Fruit fly (Drosophila melanogaster) whole organism, embryonic: ENCODE data around the gene Fer3HCH.

Experiments
- ATbp ChIP-seq: fragments of 200-800 bp; sonication (Bioruptor generic); optimal IDR thresholded peaks from 2 replicates; lab custom pipeline; 2017; ENCODE audit warnings: missing biosample characterization, mild to moderate bottlenecking, missing genetic modification characterization, missing genetic modification reagents
- CG10267 ChIP-seq: fragments of 200-800 bp; sonication (Bioruptor generic); optimal IDR thresholded peaks from 2 replicates; lab custom pipeline; 2018; ENCODE audit warnings: missing biosample characterization, mild to moderate bottlenecking, missing genetic modification characterization, moderate library complexity
- CG10274 ChIP-seq: fragments of 200-800 bp; sonication (Bioruptor generic); optimal IDR thresholded peaks from 3 replicates; lab custom pipeline; 2017; ENCODE audit warnings: missing biosample characterization, mild to moderate bottlenecking, missing genetic modification characterization
- CG10959 ChIP-seq: fragments of 200-800 bp; sonication (Bioruptor generic); IDR thresholded peaks from 2 replicates; pipeline ENCODE4 v1.3.6; 2022; ENCODE audit warnings: missing biosample characterization, missing genetic modification characterization
- CG11504 ChIP-seq: fragments of 200-800 bp; sonication (Bioruptor generic); optimal IDR thresholded peaks from 3 replicates; lab custom pipeline; 2019; ENCODE audit warnings: missing biosample characterization, mild to moderate bottlenecking, missing genetic modification characterization, moderate library complexity
- CG13123 ChIP-seq: fragments of 200-800 bp; sonication (Bioruptor generic); optimal IDR thresholded peaks from 2 replicates; lab custom pipeline; 2016; ENCODE audit warnings: missing biosample characterization, missing genetic modification characterization
- CG1647 ChIP-seq: fragments of 200-800 bp; sonication (Bioruptor generic); optimal IDR thresholded peaks from 3 replicates; lab custom pipeline; 2016; ENCODE audit warnings: missing biosample characterization, missing genetic modification characterization
- CG16779 ChIP-seq: fragments of 200-800 bp; sonication (Bioruptor generic); IDR thresholded peaks from 2 replicates; pipeline ENCODE4 v1.3.6; 2022; ENCODE audit warnings: missing biosample characterization, missing genetic modification characterization
- CG17385 ChIP-seq: fragments of 200-800 bp; sonication (Bioruptor generic); optimal IDR thresholded peaks from 3 replicates; lab custom pipeline; 2018; ENCODE audit warnings: missing biosample characterization, mild to moderate bottlenecking, missing genetic modification characterization
- CG18476 ChIP-seq: fragments of 200-800 bp; sonication (Bioruptor generic); optimal IDR thresholded peaks from 2 replicates; lab custom pipeline; 2016; ENCODE audit warnings: missing biosample characterization, mild to moderate bottlenecking, missing genetic modification characterization
- CG33557 ChIP-seq: fragments of 200-800 bp; sonication (Bioruptor generic); optimal IDR thresholded peaks from 2 replicates; lab custom pipeline; 2019; ENCODE audit warnings: missing biosample characterization, mild to moderate bottlenecking, missing genetic modification characterization, moderate library complexity
- CG43689 ChIP-seq: fragments of 200-800 bp; sonication (Bioruptor generic); IDR thresholded peaks from 2 replicates; pipeline ENCODE4 v1.3.6; 2022; ENCODE audit warnings: missing biosample characterization, missing genetic modification characterization
- CG4617 ChIP-seq: fragments of 200-800 bp; sonication (Bioruptor generic); optimal IDR thresholded peaks from 3 replicates; lab custom pipeline; 2016; ENCODE audit warnings: missing biosample characterization, missing genetic modification characterization, borderline replicate concordance
- CG4730 ChIP-seq: fragments of 200-800 bp; sonication (Bioruptor generic); IDR thresholded peaks from 2 replicates; pipeline ENCODE4 v1.3.6; 2022; ENCODE audit warnings: missing biosample characterization, missing genetic modification characterization
- CG6689 ChIP-seq: fragments of 200-800 bp; sonication (Bioruptor generic); IDR thresholded peaks from 2 replicates; pipeline ENCODE4 v1.3.6; 2022; ENCODE audit warnings: missing biosample characterization, missing genetic modification characterization
- CG7786 ChIP-seq: fragments of 200-800 bp; sonication (Bioruptor generic); optimal IDR thresholded peaks from 2 replicates; lab custom pipeline; 2016; ENCODE audit warnings: missing biosample characterization, missing genetic modification characterization
- CG8281 ChIP-seq: fragments of 200-800 bp; sonication (Bioruptor generic); optimal IDR thresholded peaks from 2 replicates; lab custom pipeline; 2018; ENCODE audit warnings: missing biosample characterization, mild to moderate bottlenecking, missing genetic modification characterization, moderate library complexity
- CHES-1-like ChIP-seq: fragments of 200-800 bp; sonication (Bioruptor generic); optimal IDR thresholded peaks from 2 replicates; lab custom pipeline; 2016; ENCODE audit warnings: missing biosample characterization, missing genetic modification characterization
- Chrac-16 ChIP-seq: fragments of 200-800 bp; sonication (Bioruptor generic); optimal IDR thresholded peaks from 3 replicates; lab custom pipeline; 2016; ENCODE audit warnings: missing biosample characterization, missing genetic modification characterization
- CrebB ChIP-seq: fragments of 200-800 bp; sonication (Bioruptor generic); optimal IDR thresholded peaks from 3 replicates; lab custom pipeline; 2018; ENCODE audit warnings: missing biosample characterization, mild to moderate bottlenecking, missing genetic modification characterization
- D ChIP-seq, 2 experiments: fragments of 200-800 bp in 1 of 2; fragments of >200 bp in 1 of 2; sonication (Bioruptor generic) in 1 of 2; optimal IDR thresholded peaks; 2 replicates in 1 of 2; 3 replicates in 1 of 2; lab custom pipeline; 2017; ENCODE audit warnings: mild to moderate bottlenecking in 1 of 2, missing biosample characterization in 1 of 2, missing genetic modification characterization in 1 of 2, missing genetic modification reagents in 1 of 2
- D19B ChIP-seq: fragments of 200-800 bp; sonication (Bioruptor generic); optimal IDR thresholded peaks from 2 replicates; lab custom pipeline; 2017; ENCODE audit warnings: missing biosample characterization, mild to moderate bottlenecking, missing genetic modification characterization
- Dek ChIP-seq: fragments of 200-800 bp; sonication (Bioruptor generic); optimal IDR thresholded peaks from 3 replicates; lab custom pipeline; 2019; ENCODE audit warnings: missing biosample characterization, mild to moderate bottlenecking, missing genetic modification characterization, moderate library complexity
- Ets97D ChIP-seq: fragments of 200-800 bp; sonication (Bioruptor generic); optimal IDR thresholded peaks from 3 replicates; lab custom pipeline; 2016; ENCODE audit warnings: missing biosample characterization, missing genetic modification characterization
- H2.0 ChIP-seq: fragments of 200-800 bp; sonication (Bioruptor generic); IDR thresholded peaks from 2 replicates; pipeline ENCODE4 v1.3.6; 2022; ENCODE audit warnings: missing biosample characterization, missing genetic modification characterization
- Hand ChIP-seq: fragments of 200-800 bp; sonication (Bioruptor generic); optimal IDR thresholded peaks from 2 replicates; lab custom pipeline; 2017; ENCODE audit warnings: mild to moderate bottlenecking, missing biosample characterization, missing genetic modification reagents, missing genetic modification characterization
- HmgD ChIP-seq: fragments of 200-800 bp; sonication (Bioruptor generic); optimal IDR thresholded peaks from 3 replicates; lab custom pipeline; 2016; ENCODE audit warnings: missing biosample characterization, missing genetic modification characterization
- Hmr ChIP-seq: fragments of 200-800 bp; sonication (Bioruptor generic); optimal IDR thresholded peaks from 3 replicates; lab custom pipeline; 2017; ENCODE audit warnings: mild to moderate bottlenecking, missing biosample characterization, missing genetic modification reagents, missing genetic modification characterization
- Hsf ChIP-seq: fragments of 200-800 bp; sonication (Bioruptor generic); optimal IDR thresholded peaks from 3 replicates; lab custom pipeline; 2016; ENCODE audit warnings: missing biosample characterization, missing genetic modification characterization
- Lim3 ChIP-seq: fragments of 200-800 bp; sonication (Bioruptor generic); IDR thresholded peaks from 2 replicates; pipeline ENCODE4 v1.3.6; 2022; ENCODE audit warnings: missing biosample characterization, missing genetic modification characterization
- Oaz ChIP-seq: fragments of 200-800 bp; sonication (Bioruptor generic); IDR thresholded peaks from 2 replicates; pipeline ENCODE4 v1.3.6; 2022; ENCODE audit warnings: missing biosample characterization, missing genetic modification characterization
- Scr ChIP-seq: fragments of 200-800 bp; sonication (Bioruptor generic); IDR thresholded peaks from 2 replicates; pipeline ENCODE4 v1.3.6; 2022; ENCODE audit warnings: missing biosample characterization, missing genetic modification characterization; ENCODE audit not compliant: partially characterized antibody
- Taf1 ChIP-seq: fragments of 200-800 bp; sonication (Bioruptor generic); IDR thresholded peaks from 2 replicates; pipeline ENCODE4 v1.3.6; 2022; ENCODE audit warnings: missing biosample characterization, missing genetic modification characterization
- al ChIP-seq: fragments of 200-800 bp; sonication (Bioruptor generic); IDR thresholded peaks from 2 replicates; pipeline ENCODE4 v1.3.6; 2022; ENCODE audit warnings: missing biosample characterization, missing genetic modification characterization
- ap ChIP-seq: fragments of 200-800 bp; sonication (Bioruptor generic); IDR thresholded peaks from 2 replicates; pipeline ENCODE4 v1.3.6; 2022; ENCODE audit warnings: missing biosample characterization, missing genetic modification characterization
- ase ChIP-seq: fragments of 200-800 bp; sonication (Bioruptor generic); IDR thresholded peaks from 3 replicates; pipeline ENCODE4 v1.3.6; 2022; ENCODE audit warnings: missing biosample characterization, missing genetic modification characterization
- ash1 ChIP-seq: fragments of 200-800 bp; sonication (Bioruptor generic); optimal IDR thresholded peaks from 2 replicates; lab custom pipeline; 2018; ENCODE audit warnings: missing biosample characterization, mild to moderate bottlenecking, missing genetic modification characterization
- chif ChIP-seq, 2 experiments: fragments of 200-800 bp; sonication (Bioruptor generic); optimal IDR thresholded peaks; 3 replicates each; lab custom pipeline; 2016; ENCODE audit warnings: missing biosample characterization in 2 of 2, missing genetic modification characterization in 2 of 2
- da ChIP-seq: fragments of 200-800 bp; sonication (Bioruptor generic); optimal IDR thresholded peaks from 2 replicates; lab custom pipeline; 2016; ENCODE audit warnings: missing biosample characterization, missing genetic modification characterization
- dmrt11E ChIP-seq: fragments of 200-800 bp; sonication (Bioruptor generic); optimal IDR thresholded peaks from 3 replicates; lab custom pipeline; 2018; ENCODE audit warnings: missing biosample characterization, mild to moderate bottlenecking, missing genetic modification characterization, moderate library complexity
- eyg ChIP-seq: fragments of 200-800 bp; sonication (Bioruptor generic); optimal IDR thresholded peaks from 3 replicates; lab custom pipeline; 2016; ENCODE audit warnings: missing biosample characterization, missing genetic modification characterization
- fru ChIP-seq: fragments of >200 bp; optimal IDR thresholded peaks from 2 replicates; lab custom pipeline; 2017
- gcm2 ChIP-seq: fragments of 200-800 bp; sonication (Bioruptor generic); optimal IDR thresholded peaks from 2 replicates; lab custom pipeline; 2016; ENCODE audit warnings: missing biosample characterization, missing genetic modification characterization
- h ChIP-seq: fragments of >200 bp; optimal IDR thresholded peaks from 2 replicates; lab custom pipeline; 2017
- jigr1 ChIP-seq: fragments of 200-800 bp; sonication (Bioruptor generic); IDR thresholded peaks from 3 replicates; pipeline ENCODE4 v1.3.6; 2022; ENCODE audit warnings: missing biosample characterization, missing genetic modification characterization
- lbe ChIP-seq: fragments of 200-800 bp; sonication (Bioruptor generic); optimal IDR thresholded peaks from 2 replicates; lab custom pipeline; 2016; ENCODE audit warnings: missing biosample characterization, mild to moderate bottlenecking, missing genetic modification characterization
- mld ChIP-seq: fragments of 200-800 bp; sonication (Bioruptor generic); IDR thresholded peaks from 3 replicates; pipeline ENCODE4 v1.3.6; 2022; ENCODE audit warnings: missing biosample characterization, missing genetic modification characterization; ENCODE audit not compliant: partially characterized antibody
- org-1 ChIP-seq: fragments of 200-800 bp; sonication (Bioruptor generic); optimal IDR thresholded peaks from 2 replicates; lab custom pipeline; 2017; ENCODE audit warnings: missing biosample characterization, missing genetic modification characterization
- psq ChIP-seq: fragments of 200-800 bp; sonication (Bioruptor generic); optimal IDR thresholded peaks from 2 replicates; lab custom pipeline; 2017; ENCODE audit warnings: missing biosample characterization, missing genetic modification characterization
- tap ChIP-seq: fragments of 200-800 bp; optimal IDR thresholded peaks from 3 replicates; lab custom pipeline; 2019; ENCODE audit warnings: missing biosample characterization, mild to moderate bottlenecking, missing genetic modification characterization, moderate library complexity
- tin ChIP-seq: fragments of 200-800 bp; sonication (Bioruptor generic); optimal IDR thresholded peaks from 3 replicates; lab custom pipeline; 2016; ENCODE audit warnings: missing biosample characterization, missing genetic modification characterization

Gene Fer3HCH

DNA sequence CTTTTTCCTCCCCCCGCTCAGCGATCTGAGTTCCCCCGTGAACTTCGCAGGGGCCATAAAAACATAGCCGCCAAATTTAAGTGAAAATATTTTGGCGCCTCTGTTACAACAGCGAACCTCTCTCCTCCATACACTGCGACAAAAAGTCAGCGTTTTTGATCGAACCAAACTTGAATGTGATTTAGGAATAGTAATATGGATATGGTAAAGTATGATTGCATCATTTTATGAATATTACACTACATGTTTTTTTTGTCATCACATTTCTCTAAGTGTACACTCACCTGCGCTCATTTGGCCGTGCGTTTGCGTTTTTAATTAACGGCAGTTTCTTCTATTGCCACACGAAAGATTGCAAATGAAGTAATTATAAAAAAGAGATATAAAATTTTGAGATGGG is 27.7 kb upstream of the Fer3HCH start (continued):
- TF ChIP-seq CG11504 (tag; lab: Kevin White, UChicago) (peak; percentile 79), Taf1 (no peak), Scr (GFP tag; lab: Robert Waterston, UW) (no peak), jigr1 (no peak), chif (GFP tag; optimal IDR thresholded peaks at IDR 0.05; lab: Kevin White, UChicago) (peak; percentile 42 to 56), CG4617 (GFP tag; lab: Kevin White, UChicago) (no peak), CG10959 (GFP tag; lab: Robert Waterston, UW) (0 out of 2 replicates have a peak, but pooled peaks have one; percentile 18), H2.0 (GFP tag; lab: Robert Waterston, UW) (peak; percentile 37; the same call in 1 of the 2 replicates), CG17385 (GFP tag; lab: Kevin White, UChicago) (peak; percentile 60), psq (no peak), CrebB (tag; lab: Kevin White, UChicago) (no peak), CG4730 (GFP tag; lab: Robert Waterston, UW) (peak; percentile 34; the same call in 1 of the 2 replicates), Chrac-16 (peak; percentile 46), al (GFP tag; lab: Robert Waterston, UW) (no peak), D19B (no peak), ase (peak; percentile 62; the same call in 1 of the 3 replicates), mld (no peak), CG10267 (tag; lab: Kevin White, UChicago) (peak; percentile 27), D (optimal IDR thresholded peaks at IDR 0.05; lab: Kevin White, UChicago) (no peak), D (GFP tag; optimal IDR thresholded peaks at IDR 0.05; lab: Kevin White, UChicago) (peak; percentile 15), ATbp (GFP tag; lab: Kevin White, UChicago) (peak; percentile 59), CG8281 (tag; lab: Kevin White, UChicago) (peak; percentile 19), gcm2 (GFP tag; lab: Kevin White, UChicago) (peak; percentile 19), eyg (GFP tag; lab: Kevin White, UChicago) (no peak), dmrt11E (tag; lab: Kevin White, UChicago) (no peak), Hmr (GFP tag; lab: Kevin White, UChicago) (peak; percentile 21), ap (GFP tag; lab: Robert Waterston, UW) (peak; percentile 29; the same call in 1 of the 2 replicates), Lim3 (GFP tag; lab: Robert Waterston, UW) (no peak), Ets97D (GFP tag; lab: Kevin White, UChicago) (no peak), CG7786 (GFP tag; lab: Kevin White, UChicago) (peak; percentile 37), CHES-1-like (peak; percentile 13), Oaz (peak; percentile 29; the same call in 1 of the 2 replicates), CG43689 (peak; percentile 54; the same call in 1 of the 2 replicates), CG18476 (peak; percentile 28), Hsf (GFP tag; lab: Kevin White, UChicago) (peak; percentile 39), ash1 (GFP tag; lab: Kevin White, UChicago) (no peak), CG1647 (GFP tag; lab: Kevin White, UChicago) (no peak), CG16779 (GFP tag; lab: Robert Waterston, UW) (no peak), Dek (tag; lab: Kevin White, UChicago) (peak; percentile 15), CG6689 (GFP tag; lab: Robert Waterston, UW) (peak; percentile 50), tin (GFP tag; lab: Kevin White, UChicago) (peak; percentile 56), CG33557 (no peak), da (no peak), CG10274 (GFP tag; lab: Kevin White, UChicago) (peak; percentile 39), org-1 (GFP tag; lab: Kevin White, UChicago) (peak; percentile 34), tap (tag; lab: Kevin White, UChicago) (peak; percentile 42), lbe (GFP tag; lab: Kevin White, UChicago) (no peak), CG13123 (GFP tag; lab: Kevin White, UChicago) (peak; percentile 31), HmgD (GFP tag; lab: Kevin White, UChicago) (no peak), fru (lab: Kevin White, UChicago) (no peak), Hand (no peak), h (lab: Kevin White, UChicago) (no peak)
